Fruit fly (Drosophila melanogaster): ENCODE results near the gene Daao2.
A peak's percentile ranks its signal among the peaks of the same experiment; 100 is the strongest.

The Daao2 gene

dm6 chr2L:6787029-6787972, 15.5 kb upstream of the Daao2 start (continued):
- peak; percentile 81 for TF ChIP-seq NFAT (GFP tag; IDR thresholded peaks at IDR 0.05)
- peak; percentile 97 for TF ChIP-seq pho (GFP tag; optimal IDR thresholded peaks at IDR 0.05)
- TF ChIP-seq sim (GFP tag; IDR thresholded peaks at IDR 0.05), result peak; percentile 68
- peak; percentile 91 for TF ChIP-seq HmgZ (tag; optimal IDR thresholded peaks at IDR 0.05)
- peak; percentile 5 for TF ChIP-seq Jarid2 (GFP tag; optimal IDR thresholded peaks at IDR 0.05)
- TF ChIP-seq Doc3 (GFP tag; IDR thresholded peaks at IDR 0.05; ENCODE audit: partially characterized antibody), result 0 out of 3 replicates have a peak, but pooled peaks have one; percentile 10
- TF ChIP-seq sd (tag; optimal IDR thresholded peaks at IDR 0.05), result peak; percentile 78
- TF ChIP-seq ato (GFP tag; IDR thresholded peaks at IDR 0.05; ENCODE audit: partially characterized antibody), result no peak
- peak; percentile 84 for TF ChIP-seq CG18011 (GFP tag; optimal IDR thresholded peaks at IDR 0.05)
- TF ChIP-seq sna (GFP tag; IDR thresholded peaks at IDR 0.05; ENCODE audit: partially characterized antibody), result peak; percentile 17; the same call in 1 of the 2 replicates
- TF ChIP-seq CG18764 (GFP tag; optimal IDR thresholded peaks at IDR 0.05), result peak; percentile 93
- TF ChIP-seq CG18476 (GFP tag; optimal IDR thresholded peaks at IDR 0.05), result peak; percentile 92
- TF ChIP-seq CG4328 (GFP tag; optimal IDR thresholded peaks at IDR 0.05), result peak; percentile 95
- peak; percentile 94 for TF ChIP-seq CG17829 (tag; optimal IDR thresholded peaks at IDR 0.05)
- TF ChIP-seq sens (GFP tag), result peak; percentile 100
- peak; percentile 25 for TF ChIP-seq CG10959 (GFP tag; IDR thresholded peaks at IDR 0.05)
- TF ChIP-seq tx (GFP tag; optimal IDR thresholded peaks at IDR 0.05), result peak; percentile 97
- peak; percentile 94 for TF ChIP-seq Dek (tag; optimal IDR thresholded peaks at IDR 0.05)
- TF ChIP-seq Sox100B (GFP tag; optimal IDR thresholded peaks at IDR 0.05), result peak; percentile 98
- TF ChIP-seq Asciz (GFP tag; optimal IDR thresholded peaks at IDR 0.05), result peak; percentile 88
- TF ChIP-seq chm (GFP tag; IDR thresholded peaks at IDR 0.05), result peak; percentile 40; the same call in 1 of the 2 replicates
- TF ChIP-seq tgo (GFP tag; IDR thresholded peaks at IDR 0.05), result peak; percentile 84
- TF ChIP-seq CG14860 (GFP tag; IDR thresholded peaks at IDR 0.05; ENCODE audit: partially characterized antibody), result 0 out of 3 replicates have a peak, but pooled peaks have one; percentile 58
- peak; percentile 77 for TF ChIP-seq CG32767 (GFP tag; IDR thresholded peaks at IDR 0.05)
- peak; percentile 97 for TF ChIP-seq Six4 (GFP tag; optimal IDR thresholded peaks at IDR 0.05)
- TF ChIP-seq knrl (GFP tag; IDR thresholded peaks at IDR 0.05; ENCODE audit: partially characterized antibody), result peak; percentile 64; the same call in 2 of the 3 replicates
- 0 out of 2 replicates have a peak, but pooled peaks have one; percentile 14 for TF ChIP-seq CkIIα-i1 (GFP tag; IDR thresholded peaks at IDR 0.05)
- peak; percentile 90 for TF ChIP-seq Atf6 (GFP tag; IDR thresholded peaks at IDR 0.05)
- TF ChIP-seq Dip2 (GFP tag; IDR thresholded peaks at IDR 0.05), result peak; percentile 55; the same call in 1 of the 2 replicates
- no peak for TF ChIP-seq ash1 (GFP tag; optimal IDR thresholded peaks at IDR 0.05)
- TF ChIP-seq Pdp1 (GFP tag; optimal IDR thresholded peaks at IDR 0.05), result peak; percentile 90 to 97
- peak; percentile 86 for TF ChIP-seq wor (GFP tag; IDR thresholded peaks at IDR 0.05)
- TF ChIP-seq CG13894 (tag; optimal IDR thresholded peaks at IDR 0.05), result peak; percentile 47
- peak; percentile 83 for TF ChIP-seq gsb (GFP tag; IDR thresholded peaks at IDR 0.05)
- TF ChIP-seq abd-A (tag; optimal IDR thresholded peaks at IDR 0.05), result peak; percentile 95
- peak; percentile 53 for TF ChIP-seq Awh (GFP tag; IDR thresholded peaks at IDR 0.05)
- peak; percentile 93 for TF ChIP-seq scrt (GFP tag; optimal IDR thresholded peaks at IDR 0.05)
- peak; percentile 46 for TF ChIP-seq CG6175 (GFP tag; IDR thresholded peaks at IDR 0.05)
- peak; percentile 79 for TF ChIP-seq CG4730 (GFP tag; IDR thresholded peaks at IDR 0.05)
- peak; percentile 97 for TF ChIP-seq Meics (GFP tag; optimal IDR thresholded peaks at IDR 0.05)
- TF ChIP-seq Nf-YC (tag; optimal IDR thresholded peaks at IDR 0.05), result peak; percentile 89
- peak; percentile 50 for TF ChIP-seq Gsc (GFP tag; IDR thresholded peaks at IDR 0.05)
- TF ChIP-seq CG17359 (tag; optimal IDR thresholded peaks at IDR 0.05), result peak; percentile 90
- peak; percentile 90 for TF ChIP-seq sisA (GFP tag; IDR thresholded peaks at IDR 0.05)
- TF ChIP-seq CG10654 (GFP tag; optimal IDR thresholded peaks at IDR 0.05), result peak; percentile 95
- peak; percentile 94 for TF ChIP-seq CG1647 (GFP tag; optimal IDR thresholded peaks at IDR 0.05)
- peak; percentile 60 for TF ChIP-seq tup (GFP tag; optimal IDR thresholded peaks at IDR 0.05)

All from whole organism, embryonic.